Fruit fly (Drosophila melanogaster): ENCODE results near the gene Osi22.

Osi22 gene

dm6 chr3R:13264061-13264661, 26.3 kb upstream of the Osi22 start, which contains the start of gene Ravus (continued):
- TF ChIP-seq Hsf (GFP tag; optimal IDR thresholded peaks at IDR 0.05) (peak; percentile 64), wek (GFP tag; optimal IDR thresholded peaks at IDR 0.05) (no peak), maf-S (GFP tag; optimal IDR thresholded peaks at IDR 0.05) (peak; percentile 0), CG14050 (GFP tag; IDR thresholded peaks at IDR 0.05) (0 out of 3 replicates have a peak, but pooled peaks have one; percentile 12), CG5953 (GFP tag; IDR thresholded peaks at IDR 0.05) (no peak), repo (GFP tag; optimal IDR thresholded peaks at IDR 0.05) (no peak), NC2β (GFP tag; optimal IDR thresholded peaks at IDR 0.05) (peak; percentile 23), Atf-2 (GFP tag; optimal IDR thresholded peaks at IDR 0.05) (no peak), Ptx1 (GFP tag; IDR thresholded peaks at IDR 0.05) (peak; percentile 40; the same call in 1 of the 2 replicates), Rfx (GFP tag; IDR thresholded peaks at IDR 0.05) (peak; percentile 54; the same call in 1 of the 2 replicates), CG31441 (GFP tag; IDR thresholded peaks at IDR 0.05) (no peak), CG11560 (tag; IDR thresholded peaks at IDR 0.05) (no peak), Ssrp (tag; optimal IDR thresholded peaks at IDR 0.05) (peak; percentile 40), Elba2 (GFP tag; optimal IDR thresholded peaks at IDR 0.05) (no peak)

DNA sequence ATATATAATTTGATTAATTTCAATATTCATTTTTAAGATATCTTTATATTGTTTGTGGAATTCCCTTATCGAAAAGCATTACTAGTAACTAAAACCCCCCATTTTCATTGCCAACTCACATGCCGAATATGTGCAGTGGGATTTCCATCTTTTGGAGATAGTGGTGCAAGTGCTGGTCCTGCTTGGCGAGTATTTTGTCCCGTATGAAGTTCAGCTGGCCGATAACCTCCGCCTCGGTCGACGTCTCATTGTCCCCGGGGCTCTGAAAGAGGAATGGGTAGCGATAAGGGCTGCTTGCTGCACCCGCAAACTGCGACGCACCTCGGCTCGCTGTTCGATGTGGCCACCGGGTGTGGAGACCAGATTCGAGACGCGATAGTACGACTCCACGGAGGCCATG, 19.8 kb upstream of the Osi22 start:
- no peak for TF ChIP-seq inv (GFP tag; IDR thresholded peaks at IDR 0.05; ENCODE audit: partially characterized antibody)
- TF ChIP-seq bowl (GFP tag; IDR thresholded peaks at IDR 0.05): no peak
- no peak for TF ChIP-seq CG10267 (tag; optimal IDR thresholded peaks at IDR 0.05)
- TF ChIP-seq CG4730 (GFP tag; IDR thresholded peaks at IDR 0.05): no peak
- no peak for TF ChIP-seq zen2 (GFP tag; IDR thresholded peaks at IDR 0.05; ENCODE audit: partially characterized antibody)
- no peak for TF ChIP-seq NFAT (GFP tag; IDR thresholded peaks at IDR 0.05)
- no peak for TF ChIP-seq Poxn (GFP tag; IDR thresholded peaks at IDR 0.05)
- no peak for TF ChIP-seq CG12942 (GFP tag; optimal IDR thresholded peaks at IDR 0.05)
- no peak for TF ChIP-seq NC2α (GFP tag; optimal IDR thresholded peaks at IDR 0.05)
- no peak for TF ChIP-seq Hr39 (optimal IDR thresholded peaks at IDR 0.05)
- TF ChIP-seq Dfd (GFP tag; optimal IDR thresholded peaks at IDR 0.05): no peak
- no peak for TF ChIP-seq CG18476 (GFP tag; optimal IDR thresholded peaks at IDR 0.05)
- no peak for TF ChIP-seq Camta (GFP tag; optimal IDR thresholded peaks at IDR 0.05)
- TF ChIP-seq yki (optimal IDR thresholded peaks at IDR 0.05): no peak
- no peak for TF ChIP-seq ham (GFP tag; IDR thresholded peaks at IDR 0.05)
- no peak for TF ChIP-seq da (GFP tag; optimal IDR thresholded peaks at IDR 0.05)
- TF ChIP-seq kay (GFP tag; optimal IDR thresholded peaks at IDR 0.05): no peak
- no peak for TF ChIP-seq CG1647 (GFP tag; optimal IDR thresholded peaks at IDR 0.05)

- TF ChIP-seq E2f2 (GFP tag; IDR thresholded peaks at IDR 0.05): peak; percentile 76
- peak; percentile 6 for TF ChIP-seq CG15514 (GFP tag; optimal IDR thresholded peaks at IDR 0.05)
- TF ChIP-seq vvl (GFP tag; IDR thresholded peaks at IDR 0.05): peak; percentile 90
- no peak for TF ChIP-seq CG18262 (tag; optimal IDR thresholded peaks at IDR 0.05)
- no peak for TF ChIP-seq ewg (GFP tag; optimal IDR thresholded peaks at IDR 0.05)
- peak; percentile 77 for TF ChIP-seq CG9797 (GFP tag; optimal IDR thresholded peaks at IDR 0.05)
- peak; percentile 79 for TF ChIP-seq MBD-R2 (GFP tag; IDR thresholded peaks at IDR 0.05)
- TF ChIP-seq CG30020 (tag; optimal IDR thresholded peaks at IDR 0.05): no peak
- TF ChIP-seq chm (GFP tag; IDR thresholded peaks at IDR 0.05): 0 out of 2 replicates have a peak, but pooled peaks have one; percentile 38
- TF ChIP-seq chinmo (GFP tag; IDR thresholded peaks at IDR 0.05; ENCODE audit: partially characterized antibody): peak; percentile 44; the same call in 1 of the 4 replicates
- peak; percentile 93 for TF ChIP-seq Myb (GFP tag; optimal IDR thresholded peaks at IDR 0.05)
- TF ChIP-seq Opbp (GFP tag; IDR thresholded peaks at IDR 0.05; ENCODE audit: partially characterized antibody): no peak; the same call in 2 of the 3 replicates
- TF ChIP-seq CG9876 (GFP tag; optimal IDR thresholded peaks at IDR 0.05): no peak
- TF ChIP-seq CG13287 (GFP tag; IDR thresholded peaks at IDR 0.05; ENCODE audit: partially characterized antibody): peak; percentile 18; the same call in 1 of the 2 replicates
- TF ChIP-seq nmo (GFP tag; optimal IDR thresholded peaks at IDR 0.05): peak; percentile 2
- TF ChIP-seq zfh2 (GFP tag; optimal IDR thresholded peaks at IDR 0.05): no peak
- peak; percentile 80 for TF ChIP-seq stwl (tag; optimal IDR thresholded peaks at IDR 0.05)
- peak; percentile 22 for TF ChIP-seq BEAF-32 (GFP tag; optimal IDR thresholded peaks at IDR 0.05)
- TF ChIP-seq pzg (GFP tag; optimal IDR thresholded peaks at IDR 0.05): peak; percentile 70
Measured at dm6 chr3R:13271758-13272157, 18.7 kb upstream of the Osi22 start, which contains the start of gene TBC1D5. Gene TBC1D5, minus strand, starts transcription at chr3R:13272011.

All from whole organism, embryonic.